Fruit fly (Drosophila melanogaster) whole organism, embryonic: ENCODE data around the gene CG13384.

Experiments
- Adf1 ChIP-seq: fragments of 200-800 bp; sonication (Bioruptor generic); IDR thresholded peaks from 2 replicates; pipeline ENCODE4 v1.3.6; 2022; ENCODE audit warnings: missing biosample characterization, missing genetic modification characterization
- CG10274 ChIP-seq: fragments of 200-800 bp; sonication (Bioruptor generic); optimal IDR thresholded peaks from 3 replicates; lab custom pipeline; 2017; ENCODE audit warnings: missing biosample characterization, mild to moderate bottlenecking, missing genetic modification characterization
- CG10321 ChIP-seq: fragments of 200-800 bp; sonication (Bioruptor generic); IDR thresholded peaks from 2 replicates; pipeline ENCODE4 v1.3.6; 2022; ENCODE audit warnings: missing biosample characterization, missing genetic modification characterization
- CG10565 ChIP-seq: fragments of 200-800 bp; sonication (Bioruptor generic); optimal IDR thresholded peaks from 3 replicates; lab custom pipeline; 2016; ENCODE audit warnings: missing biosample characterization, mild to moderate bottlenecking, missing genetic modification characterization
- CG11456 ChIP-seq: fragments of 200-800 bp; sonication (Bioruptor generic); IDR thresholded peaks from 3 replicates; pipeline ENCODE4 v1.3.6; 2022; ENCODE audit warnings: missing biosample characterization, missing genetic modification characterization
- CG11695 ChIP-seq: fragments of 200-800 bp; sonication (Bioruptor generic); IDR thresholded peaks from 3 replicates; pipeline ENCODE4 v1.3.6; 2022; ENCODE audit warnings: missing biosample characterization, missing genetic modification characterization
- CG1233 ChIP-seq: fragments of 200-800 bp; sonication (Bioruptor generic); optimal IDR thresholded peaks from 4 replicates; lab custom pipeline; 2018; ENCODE audit warnings: missing biosample characterization, mild to moderate bottlenecking, missing genetic modification characterization
- CG14710 ChIP-seq: fragments of 200-800 bp; sonication (Bioruptor generic); optimal IDR thresholded peaks from 3 replicates; lab custom pipeline; 2019; ENCODE audit warnings: missing biosample characterization, mild to moderate bottlenecking, missing genetic modification characterization, moderate library complexity
- CG14965 ChIP-seq: fragments of 200-800 bp; sonication (Bioruptor generic); optimal IDR thresholded peaks from 2 replicates; lab custom pipeline; 2016; ENCODE audit warnings: missing biosample characterization, missing genetic modification characterization, borderline replicate concordance
- CG15269 ChIP-seq: fragments of 200-800 bp; sonication (Bioruptor generic); optimal IDR thresholded peaks from 2 replicates; lab custom pipeline; 2018; ENCODE audit warnings: missing biosample characterization, mild to moderate bottlenecking, missing genetic modification characterization, moderate library complexity
- CG16863 ChIP-seq: fragments of 200-800 bp; sonication (Bioruptor generic); optimal IDR thresholded peaks from 3 replicates; lab custom pipeline; 2016; ENCODE audit warnings: missing biosample characterization, missing genetic modification characterization
- CG17328 ChIP-seq: fragments of 200-800 bp; sonication (Bioruptor generic); IDR thresholded peaks from 2 replicates; pipeline ENCODE4 v1.3.6; 2022; ENCODE audit warnings: missing biosample characterization, missing genetic modification characterization
- CG17802 ChIP-seq: fragments of 200-800 bp; sonication (Bioruptor generic); optimal IDR thresholded peaks from 2 replicates; lab custom pipeline; 2018; ENCODE audit warnings: missing biosample characterization, mild to moderate bottlenecking, missing genetic modification characterization, moderate library complexity
- CG2129 ChIP-seq: fragments of 200-800 bp; sonication (Bioruptor generic); IDR thresholded peaks from 2 replicates; pipeline ENCODE4 v1.3.6; 2022; ENCODE audit warnings: missing biosample characterization, missing genetic modification characterization; ENCODE audit not compliant: partially characterized antibody
- CG2875 ChIP-seq: fragments of 200-800 bp; sonication (Bioruptor generic); optimal IDR thresholded peaks from 2 replicates; lab custom pipeline; 2017; ENCODE audit warnings: missing biosample characterization, mild to moderate bottlenecking, missing genetic modification characterization, missing genetic modification reagents
- CG3065 ChIP-seq: fragments of 200-800 bp; sonication (Bioruptor generic); optimal IDR thresholded peaks from 2 replicates; lab custom pipeline; 2016; ENCODE audit warnings: missing biosample characterization, missing genetic modification characterization
- CG32767 ChIP-seq: fragments of 200-800 bp; sonication (Bioruptor generic); IDR thresholded peaks from 2 replicates; pipeline ENCODE4 v1.3.6; 2022; ENCODE audit warnings: missing biosample characterization, missing genetic modification characterization
- CG4282 ChIP-seq: fragments of 200-800 bp; sonication (Bioruptor generic); optimal IDR thresholded peaks from 2 replicates; lab custom pipeline; 2016; ENCODE audit warnings: missing biosample characterization, missing genetic modification characterization
- CG6791 ChIP-seq: fragments of 200-800 bp; sonication (Bioruptor generic); IDR thresholded peaks from 3 replicates; pipeline ENCODE4 v1.3.6; 2022; ENCODE audit warnings: missing biosample characterization, missing genetic modification characterization; ENCODE audit not compliant: partially characterized antibody
- CG8359 ChIP-seq: fragments of 200-800 bp; sonication (Bioruptor generic); optimal IDR thresholded peaks from 2 replicates; lab custom pipeline; 2017; ENCODE audit warnings: missing biosample characterization, mild to moderate bottlenecking, missing genetic modification characterization, borderline replicate concordance
- CHES-1-like ChIP-seq: fragments of 200-800 bp; sonication (Bioruptor generic); optimal IDR thresholded peaks from 2 replicates; lab custom pipeline; 2016; ENCODE audit warnings: missing biosample characterization, missing genetic modification characterization
- Deaf1 ChIP-seq: fragments of 200-800 bp; optimal IDR thresholded peaks from 3 replicates; lab custom pipeline; 2019; ENCODE audit warnings: missing biosample characterization, mild to moderate bottlenecking, missing genetic modification characterization, moderate library complexity
- Drgx ChIP-seq: fragments of 200-800 bp; sonication (Bioruptor generic); IDR thresholded peaks from 2 replicates; pipeline ENCODE4 v1.3.6; 2022; ENCODE audit warnings: missing biosample characterization, missing genetic modification characterization
- Hr51 ChIP-seq, 2 experiments: fragments of 200-800 bp; sonication (Bioruptor generic); optimal IDR thresholded peaks; 2 replicates in 1 of 2; 3 replicates in 1 of 2; lab custom pipeline; 2016 to 2018; ENCODE audit warnings: missing biosample characterization in 2 of 2, missing genetic modification characterization in 2 of 2, mild to moderate bottlenecking in 1 of 2, moderate library complexity in 1 of 2
- Kr ChIP-seq: fragments of 200-800 bp; sonication (Bioruptor generic); optimal IDR thresholded peaks from 2 replicates; lab custom pipeline; 2017; ENCODE audit warnings: missing biosample characterization, mild to moderate bottlenecking, missing genetic modification characterization
- MTF-1 ChIP-seq: fragments of 200-800 bp; sonication (Bioruptor generic); optimal IDR thresholded peaks from 2 replicates; lab custom pipeline; 2018; ENCODE audit warnings: missing biosample characterization, mild to moderate bottlenecking, missing genetic modification characterization, borderline replicate concordance
- Mad ChIP-seq: fragments of 200-800 bp; sonication (Bioruptor generic); optimal IDR thresholded peaks from 2 replicates; lab custom pipeline; 2016; ENCODE audit warnings: missing biosample characterization, missing genetic modification characterization
- Med ChIP-seq: fragments of 200-800 bp; sonication (Bioruptor generic); peaks from one replicate; lab custom pipeline; 2016; ENCODE audit warnings: missing biosample characterization, missing genetic modification characterization, mild to moderate bottlenecking, inconsistent platforms, moderate library complexity
- NC2α ChIP-seq: fragments of 200-800 bp; sonication (Bioruptor generic); optimal IDR thresholded peaks from 2 replicates; lab custom pipeline; 2016; ENCODE audit warnings: missing biosample characterization, missing genetic modification characterization
- Pdp1 ChIP-seq, 2 experiments: fragments of 200-800 bp; sonication (Bioruptor generic); optimal IDR thresholded peaks; 3 replicates each; lab custom pipeline; 2016; ENCODE audit warnings: missing biosample characterization in 2 of 2, missing genetic modification characterization in 2 of 2, mild to moderate bottlenecking in 1 of 2, moderate library complexity in 1 of 2
- Rfx ChIP-seq: fragments of 200-800 bp; sonication (Bioruptor generic); IDR thresholded peaks from 2 replicates; pipeline ENCODE4 v1.3.6; 2022; ENCODE audit warnings: missing biosample characterization, missing genetic modification characterization
- Six4 ChIP-seq: fragments of 200-800 bp; sonication (Bioruptor generic); optimal IDR thresholded peaks from 2 replicates; lab custom pipeline; 2016; ENCODE audit warnings: missing biosample characterization, missing genetic modification characterization
- Sry-β ChIP-seq: fragments of 200-800 bp; sonication (Bioruptor generic); optimal IDR thresholded peaks from 2 replicates; lab custom pipeline; 2018; ENCODE audit warnings: missing biosample characterization, mild to moderate bottlenecking, missing genetic modification characterization, moderate library complexity
- btn ChIP-seq: fragments of 200-800 bp; sonication (Bioruptor generic); optimal IDR thresholded peaks from 2 replicates; lab custom pipeline; 2016; ENCODE audit warnings: missing biosample characterization, missing genetic modification characterization
- croc ChIP-seq: fragments of 200-800 bp; sonication (Bioruptor generic); conservative IDR thresholded peaks from 3 replicates; pipeline ENCODE4 v1.3.6; 2022; ENCODE audit warnings: missing biosample characterization, missing genetic modification characterization
- dati ChIP-seq: fragments of 200-800 bp; sonication (Bioruptor generic); IDR thresholded peaks from 2 replicates; pipeline ENCODE4 v1.3.6; 2022; ENCODE audit warnings: missing biosample characterization, missing genetic modification characterization
- dpn ChIP-seq, 2 experiments: fragments of 200-800 bp; sonication (Bioruptor generic); optimal IDR thresholded peaks; 3 replicates each; lab custom pipeline; 2016; ENCODE audit warnings: missing biosample characterization in 2 of 2, missing genetic modification characterization in 2 of 2
- knrl ChIP-seq: fragments of 200-800 bp; sonication (Bioruptor generic); IDR thresholded peaks from 3 replicates; pipeline ENCODE4 v1.3.6; 2022; ENCODE audit warnings: missing biosample characterization, missing genetic modification characterization; ENCODE audit not compliant: partially characterized antibody
- luna ChIP-seq: fragments of 200-800 bp; sonication (Bioruptor generic); optimal IDR thresholded peaks from 2 replicates; lab custom pipeline; 2016; ENCODE audit warnings: missing biosample characterization, missing genetic modification characterization
- schlank ChIP-seq: fragments of 200-800 bp; sonication (Bioruptor generic); optimal IDR thresholded peaks from 2 replicates; lab custom pipeline; 2018; ENCODE audit warnings: missing biosample characterization, mild to moderate bottlenecking, missing genetic modification characterization
- sug ChIP-seq: fragments of 200-800 bp; optimal IDR thresholded peaks from 2 replicates; lab custom pipeline; 2019; ENCODE audit warnings: missing biosample characterization, mild to moderate bottlenecking, missing genetic modification characterization, moderate library complexity
- tap ChIP-seq: fragments of 200-800 bp; optimal IDR thresholded peaks from 3 replicates; lab custom pipeline; 2019; ENCODE audit warnings: missing biosample characterization, mild to moderate bottlenecking, missing genetic modification characterization, moderate library complexity
- toy ChIP-seq: fragments of 200-800 bp; sonication (Bioruptor generic); IDR thresholded peaks from 2 replicates; pipeline ENCODE4 v1.3.6; 2022; ENCODE audit warnings: missing biosample characterization, missing genetic modification characterization
- twi ChIP-seq: fragments of 200-800 bp; optimal IDR thresholded peaks from 2 replicates; lab custom pipeline; 2019; ENCODE audit warnings: missing biosample characterization, mild to moderate bottlenecking, missing genetic modification characterization, moderate library complexity
- unpg ChIP-seq: fragments of 200-800 bp; sonication (Bioruptor generic); optimal IDR thresholded peaks from 3 replicates; lab custom pipeline; 2018; ENCODE audit warnings: missing biosample characterization, mild to moderate bottlenecking, missing genetic modification characterization, moderate library complexity
- wek ChIP-seq: fragments of 200-800 bp; sonication (Bioruptor generic); optimal IDR thresholded peaks from 3 replicates; lab custom pipeline; 2018; ENCODE audit warnings: missing biosample characterization, mild to moderate bottlenecking, missing genetic modification characterization, moderate library complexity
- zen ChIP-seq: fragments of 200-800 bp; sonication (Bioruptor generic); optimal IDR thresholded peaks from 3 replicates; lab custom pipeline; 2018; ENCODE audit warnings: missing biosample characterization, mild to moderate bottlenecking, missing genetic modification characterization, moderate library complexity

CG13384 gene

DNA sequence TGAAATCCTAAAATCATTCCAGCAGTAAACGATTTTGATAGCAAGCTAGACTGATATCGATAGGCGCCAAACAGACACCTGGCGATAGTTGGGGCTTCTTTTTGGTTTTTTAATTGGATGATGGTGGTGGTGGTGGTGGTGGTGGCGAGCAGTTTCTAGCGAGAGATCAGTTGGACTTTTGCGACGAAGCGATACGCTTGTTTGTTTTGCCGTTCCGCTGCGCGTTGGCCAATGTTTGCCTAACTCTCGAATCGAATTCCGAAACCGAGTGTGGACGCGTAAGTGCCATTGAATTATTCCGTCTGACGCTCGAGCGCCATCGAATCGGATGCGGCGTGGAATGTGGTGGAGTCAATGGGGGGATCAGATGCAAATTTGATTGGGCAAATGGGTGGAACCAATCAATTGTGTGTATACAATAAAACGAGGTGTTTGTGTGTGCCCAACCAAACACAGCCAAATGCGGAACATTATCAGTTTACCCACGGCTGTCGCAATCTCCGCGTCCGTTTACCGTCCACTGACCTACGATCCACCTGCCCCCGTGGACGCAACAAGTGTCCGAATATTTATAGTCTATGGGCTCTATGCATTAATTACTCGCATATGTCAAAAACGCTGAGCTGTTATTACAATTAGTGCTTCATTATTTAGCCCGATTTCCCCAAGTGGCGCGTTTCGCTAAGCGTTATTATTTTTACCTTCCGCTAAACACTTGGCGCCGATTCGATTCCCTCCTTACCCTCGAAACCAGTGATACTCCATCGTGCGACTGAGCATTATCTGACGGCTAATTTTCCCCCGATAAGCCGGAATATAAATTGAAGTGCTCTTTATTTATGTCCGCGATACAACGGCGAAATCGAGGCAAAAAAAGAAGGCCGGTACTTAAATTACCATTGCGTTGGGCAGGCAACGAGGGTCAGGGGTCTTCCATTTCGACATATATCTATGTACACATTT, 13.6 kb upstream of the CG13384 start, which contains the start of gene CG17292 (continued):
- TF ChIP-seq Hr51 (GFP tag; optimal IDR thresholded peaks at IDR 0.05; lab: Kevin White, UChicago) (peak in 1 of 2 experiments; percentile 23), toy (GFP tag; lab: Robert Waterston, UW) (no peak), Adf1 (GFP tag; lab: Robert Waterston, UW) (peak; percentile 66), CG8359 (no peak), dati (0 out of 2 replicates have a peak, but pooled peaks have one; percentile 9), CG14965 (GFP tag; lab: Kevin White, UChicago) (no peak), Mad (GFP tag; lab: Kevin White, UChicago) (peak; percentile 42), CG14710 (peak; percentile 14), CG17328 (GFP tag; lab: Robert Waterston, UW) (peak; percentile 50), CG3065 (GFP tag; lab: Kevin White, UChicago) (no peak), croc (GFP tag; lab: Robert Waterston, UW) (no peak), twi (tag; lab: Kevin White, UChicago) (no peak), NC2α (GFP tag; lab: Kevin White, UChicago) (peak; percentile 19), Kr (no peak), CG2875 (peak; percentile 43), CG32767 (GFP tag; lab: Robert Waterston, UW) (peak; percentile 33; the same call in 1 of the 2 replicates), CG17802 (tag; lab: Kevin White, UChicago) (no peak), Med (GFP tag; lab: Kevin White, UChicago) (peak; percentile 95), Drgx (GFP tag; lab: Robert Waterston, UW) (peak; percentile 58), CG11695 (peak; percentile 48; the same call in 1 of the 3 replicates), CG15269 (tag; lab: Kevin White, UChicago) (peak; percentile 63), tap (tag; lab: Kevin White, UChicago) (peak; percentile 24), luna (GFP tag; lab: Kevin White, UChicago) (no peak), unpg (GFP tag; lab: Kevin White, UChicago) (peak; percentile 38), wek (GFP tag; lab: Kevin White, UChicago) (peak; percentile 64), knrl (peak; percentile 91), dpn (GFP tag; optimal IDR thresholded peaks at IDR 0.05; lab: Kevin White, UChicago) (peak in 1 of 2 experiments; percentile 59), Sry-β (GFP tag; lab: Kevin White, UChicago) (no peak), CHES-1-like (GFP tag; lab: Kevin White, UChicago) (peak; percentile 27), CG1233 (GFP tag; lab: Kevin White, UChicago) (peak; percentile 4), Rfx (peak; percentile 82), CG10565 (GFP tag; lab: Kevin White, UChicago) (no peak), CG11456 (GFP tag; lab: Robert Waterston, UW) (peak; percentile 75; the same call in 2 of the 3 replicates), Six4 (no peak), Pdp1 (GFP tag; optimal IDR thresholded peaks at IDR 0.05; lab: Kevin White, UChicago) (peak in 1 of 2 experiments; percentile 56), zen (tag; lab: Kevin White, UChicago) (no peak), Deaf1 (peak; percentile 76), CG4282 (GFP tag; lab: Kevin White, UChicago) (peak; percentile 39), MTF-1 (GFP tag; lab: Kevin White, UChicago) (peak; percentile 23), CG2129 (GFP tag; lab: Robert Waterston, UW) (peak; percentile 31; the same call in 1 of the 2 replicates), schlank (tag; lab: Kevin White, UChicago) (peak; percentile 52), sug (tag; lab: Kevin White, UChicago) (peak; percentile 47), btn (GFP tag; lab: Kevin White, UChicago) (no peak), CG10274 (GFP tag; lab: Kevin White, UChicago) (peak; percentile 13), CG6791 (peak; percentile 90), CG10321 (0 out of 2 replicates have a peak, but pooled peaks have one; percentile 60), CG16863 (GFP tag; lab: Kevin White, UChicago) (peak; percentile 6)
